Worm (Caenorhabditis elegans) whole organism, midembryonic: ENCODE results near the gene elof-1.

Source experiments
- T22C8.4 ChIP-seq: fragments of 200-800 bp; sonication (Bioruptor generic); IDR thresholded peaks from 2 replicates; pipeline ENCODE4 v1.3.6; 2022; ENCODE audit warnings: missing genetic modification characterization, missing compliant biosample characterization
- cog-1 ChIP-seq: sonication (generic microtip); optimal IDR thresholded peaks from 2 replicates; lab custom pipeline; 2016; ENCODE audit warnings: missing genetic modification characterization, missing compliant biosample characterization
- flt-1 ChIP-seq: fragments of 200-800 bp; sonication (Bioruptor generic); IDR thresholded peaks from 2 replicates; pipeline ENCODE4 v1.3.6; 2022; ENCODE audit warnings: missing genetic modification characterization, missing compliant biosample characterization
- klf-2 ChIP-seq: fragments of 200-800 bp; sonication (Bioruptor generic); conservative IDR thresholded peaks from 2 replicates; pipeline ENCODE4 v1.3.6; 2022; ENCODE audit warnings: missing genetic modification reagents, missing genetic modification characterization, missing compliant biosample characterization
- med-1 ChIP-seq: sonication (generic microtip); optimal IDR thresholded peaks from 2 replicates; lab custom pipeline; 2017; ENCODE audit warnings: missing genetic modification characterization, mild to moderate bottlenecking, missing compliant biosample characterization, antibody characterized with exemption, missing genetic modification reagents; ENCODE audit not compliant: insufficient read depth
- ref-1 ChIP-seq: fragments of 200-800 bp; sonication (Bioruptor generic); conservative IDR thresholded peaks from 2 replicates; pipeline ENCODE4 v1.3.6; 2022; ENCODE audit warnings: missing genetic modification reagents, missing genetic modification characterization, missing compliant biosample characterization
- tab-1 ChIP-seq: fragments of 200-800 bp; sonication (Bioruptor generic); IDR thresholded peaks from 2 replicates; pipeline ENCODE4 v1.3.6; 2022; ENCODE audit warnings: missing genetic modification characterization, missing compliant biosample characterization
- ztf-23 ChIP-seq: fragments of 200-800 bp; sonication (Bioruptor generic); IDR thresholded peaks from 2 replicates; pipeline ENCODE4 v1.3.6; 2022; ENCODE audit warnings: missing genetic modification reagents, missing genetic modification characterization, missing compliant biosample characterization
- ztf-29 ChIP-seq: fragments of 200-800 bp; sonication (Bioruptor generic); IDR thresholded peaks from 2 replicates; pipeline ENCODE4 v1.3.6; 2022; ENCODE audit warnings: missing genetic modification reagents, missing genetic modification characterization, missing compliant biosample characterization

The elof-1 gene

DNA sequence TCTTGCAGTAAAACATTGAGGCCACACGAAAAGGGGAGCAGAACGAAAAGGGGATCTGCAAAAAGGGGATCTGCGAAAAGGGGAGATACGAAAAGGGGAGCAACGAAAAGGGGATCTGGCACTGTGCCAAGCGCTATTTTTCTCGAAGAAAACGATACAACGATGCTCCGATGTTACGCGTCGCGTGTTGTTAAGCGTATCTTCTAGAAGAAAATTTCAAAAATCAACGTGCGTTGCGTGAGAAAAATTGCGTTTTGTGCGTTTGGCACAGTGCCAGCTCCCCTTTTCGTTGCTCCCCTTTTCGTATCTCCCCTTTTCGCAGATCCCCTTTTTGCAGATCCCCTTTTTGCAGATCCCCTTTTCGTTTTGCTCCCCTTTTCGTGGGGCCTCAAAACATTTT lies 3.3 kb upstream of the elof-1 start, which contains the start of gene Y54G11A.9:
Gene Y54G11A.9 (minus strand): TSS at position 196 of the 400 bp plus-strand sequence.
- TF ChIP-seq ztf-23, result 0 out of 2 replicates have a peak, but pooled peaks have one; percentile 29

DNA sequence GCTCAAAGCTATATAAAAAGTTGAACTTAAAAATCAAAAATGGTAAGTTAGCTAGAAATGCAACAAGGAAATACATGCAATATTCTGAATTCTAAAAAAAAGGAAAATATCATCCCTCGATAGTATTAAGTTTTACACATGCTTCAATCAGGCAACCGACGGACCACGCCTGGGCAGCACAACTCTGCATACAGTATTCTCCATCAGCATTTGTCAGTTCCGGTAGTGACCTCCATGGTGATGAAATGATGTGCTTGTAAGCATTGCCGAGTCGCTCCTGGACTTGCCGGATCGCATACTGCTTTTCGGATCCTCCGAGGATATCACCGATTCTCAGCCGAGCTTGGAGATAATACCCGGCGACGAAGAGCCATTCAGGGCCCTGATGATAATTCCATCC lies 1.2 kb downstream of the elof-1 start:
- TF ChIP-seq cog-1 (tag; lab: Kevin White, UChicago), result no peak
- no peak for TF ChIP-seq ztf-23
- TF ChIP-seq klf-2, result no peak
- TF ChIP-seq flt-1, result no peak
- TF ChIP-seq T22C8.4 (GFP tag; lab: Robert Waterston, UW), result no peak
- TF ChIP-seq ztf-29 (GFP tag; lab: Robert Waterston, UW), result no peak
- no peak for TF ChIP-seq med-1
- TF ChIP-seq ref-1, result no peak
- no peak for TF ChIP-seq tab-1 (GFP tag; lab: Robert Waterston, UW)

DNA sequence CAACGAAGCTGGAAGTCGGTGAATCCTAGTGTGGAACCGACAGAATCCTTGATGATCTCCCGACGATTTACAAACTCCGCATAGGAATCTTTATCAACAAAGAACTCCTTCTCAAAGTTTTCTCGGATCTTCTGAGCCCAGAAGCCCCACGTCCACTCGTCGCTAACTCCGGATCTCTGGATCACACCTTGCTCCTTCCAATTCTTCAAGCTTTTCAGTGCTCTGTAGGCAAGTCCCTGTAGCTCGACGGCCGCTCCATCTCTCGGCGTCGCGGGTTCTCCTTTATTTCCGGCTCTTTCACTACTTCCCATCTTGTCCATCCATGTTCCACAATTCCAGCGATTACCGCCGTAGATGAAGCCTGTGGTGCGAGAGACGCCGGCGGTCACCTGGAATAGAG lies 1.8 kb downstream of the elof-1 start:
- TF ChIP-seq tab-1 (GFP tag; lab: Robert Waterston, UW) (no peak), ztf-29 (GFP tag; lab: Robert Waterston, UW) (no peak), klf-2 (0 out of 2 replicates have a peak, but pooled peaks have one; percentile 8)

DNA sequence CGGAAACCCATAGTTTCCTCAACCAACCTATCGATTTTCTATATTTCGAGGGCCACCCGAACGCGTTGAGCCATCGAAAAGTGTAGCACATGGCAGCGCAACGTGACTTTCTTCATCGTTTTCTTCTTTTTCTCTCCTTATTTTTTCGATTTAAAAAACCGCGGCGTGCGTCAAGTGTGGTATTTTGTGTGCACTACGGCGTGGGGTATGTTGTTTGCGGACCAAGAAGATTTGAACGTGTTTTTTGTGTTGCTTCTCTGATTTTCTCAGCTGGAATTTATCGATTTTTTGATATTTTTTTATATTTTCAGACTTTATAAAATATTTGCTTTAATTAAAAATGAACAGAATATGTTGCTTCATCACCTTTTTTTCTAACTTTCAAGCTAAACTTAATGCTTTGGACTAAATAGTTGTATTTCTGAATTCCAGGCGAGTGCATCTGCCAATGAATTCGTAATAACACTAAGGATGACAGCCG lies 8.4 kb downstream of the elof-1 start, which contains the start of the genes agl-1 and pfs-2:
Gene agl-1 (minus strand): TSS at position 178 of the 481 bp plus-strand sequence.
Gene pfs-2 (plus strand): TSS at position 431 of the 481 bp plus-strand sequence.
- TF ChIP-seq ref-1 (no peak), klf-2 (no peak), ztf-29 (GFP tag; lab: Robert Waterston, UW) (no peak), T22C8.4 (GFP tag; lab: Robert Waterston, UW) (peak; percentile 56; the same call in 1 of the 2 replicates), tab-1 (GFP tag; lab: Robert Waterston, UW) (no peak), ztf-23 (peak; percentile 52; the same call in 1 of the 2 replicates), cog-1 (tag; lab: Kevin White, UChicago) (peak; percentile 49), med-1 (no peak), flt-1 (peak; percentile 65; the same call in 1 of the 2 replicates)

DNA sequence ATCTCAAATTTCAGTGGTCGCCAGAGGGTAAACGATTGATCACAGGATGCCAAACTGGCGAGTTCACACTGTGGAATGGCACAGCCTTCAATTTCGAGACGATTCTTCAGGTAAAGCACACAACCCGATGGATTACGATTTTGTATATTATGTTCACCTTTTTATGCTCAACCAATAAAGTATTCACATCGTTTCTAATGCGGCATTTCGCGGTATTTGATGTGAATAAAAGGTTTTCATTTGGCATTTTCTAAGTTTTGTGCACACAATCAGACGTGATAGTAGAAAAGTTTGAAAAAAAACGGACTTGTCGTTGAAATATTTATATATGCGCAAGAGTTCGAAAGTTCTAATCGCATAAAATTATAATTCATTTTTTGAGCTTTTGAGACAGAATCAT lies 9.5 kb downstream of the elof-1 start:
- TF ChIP-seq tab-1 (GFP tag; lab: Robert Waterston, UW) (no peak), cog-1 (tag; lab: Kevin White, UChicago) (no peak), klf-2 (no peak), flt-1 (no peak), ref-1 (no peak), ztf-23 (no peak), med-1 (no peak), T22C8.4 (GFP tag; lab: Robert Waterston, UW) (no peak)

DNA sequence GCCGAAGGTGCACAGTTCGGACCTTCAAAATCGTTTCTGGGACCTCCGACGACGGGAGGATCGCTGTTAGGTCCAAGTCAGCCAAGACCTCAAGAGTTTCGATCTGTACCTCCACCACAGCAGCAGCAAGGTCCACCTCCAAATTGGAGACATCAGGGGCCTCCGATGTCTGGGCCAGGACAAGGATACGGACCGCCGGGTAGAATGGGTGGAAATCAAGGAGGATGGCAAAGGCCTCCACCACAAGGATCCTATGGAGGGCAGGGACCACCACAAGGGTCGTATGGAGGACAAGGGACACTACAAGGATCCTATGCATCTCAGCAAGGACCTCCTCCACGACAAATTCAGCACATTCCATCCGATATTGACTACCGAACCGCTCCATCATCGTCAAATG lies 11.1 kb downstream of the elof-1 start:
- TF ChIP-seq ztf-29 (GFP tag; lab: Robert Waterston, UW), result no peak
- TF ChIP-seq flt-1, result 0 out of 2 replicates have a peak, but pooled peaks have one; percentile 19
- no peak for TF ChIP-seq ref-1
- no peak for TF ChIP-seq cog-1 (tag; lab: Kevin White, UChicago)

DNA sequence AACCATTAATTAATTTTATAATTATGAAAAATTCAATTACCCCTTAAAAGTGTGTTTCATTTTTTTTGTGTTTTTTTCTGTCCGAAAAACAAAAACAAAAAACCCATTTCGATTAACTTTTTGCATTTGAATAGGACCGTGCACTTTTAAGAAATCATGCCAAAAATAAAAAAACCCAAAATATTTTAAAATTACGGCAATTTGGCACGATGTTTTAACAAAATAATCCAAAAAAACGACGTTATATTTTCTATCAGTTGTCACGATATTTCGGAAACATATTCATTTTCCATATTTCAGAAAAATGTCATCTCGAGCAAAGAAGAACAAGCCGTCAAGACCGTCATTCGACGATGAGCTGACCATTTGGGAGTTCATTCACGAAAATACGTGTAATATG lies 12.2 kb downstream of the elof-1 start, which contains the start of gene tebp-1:
Gene tebp-1 (plus strand): TSS at position 301 of the 400 bp plus-strand sequence.
- TF ChIP-seq T22C8.4 (GFP tag; lab: Robert Waterston, UW), result no peak
- no peak for TF ChIP-seq klf-2
- TF ChIP-seq ref-1, result no peak
- no peak for TF ChIP-seq cog-1 (tag; lab: Kevin White, UChicago)
- TF ChIP-seq ztf-29 (GFP tag; lab: Robert Waterston, UW), result no peak
- no peak for TF ChIP-seq tab-1 (GFP tag; lab: Robert Waterston, UW)
- no peak for TF ChIP-seq med-1
- no peak for TF ChIP-seq ztf-23
- no peak for TF ChIP-seq flt-1

DNA sequence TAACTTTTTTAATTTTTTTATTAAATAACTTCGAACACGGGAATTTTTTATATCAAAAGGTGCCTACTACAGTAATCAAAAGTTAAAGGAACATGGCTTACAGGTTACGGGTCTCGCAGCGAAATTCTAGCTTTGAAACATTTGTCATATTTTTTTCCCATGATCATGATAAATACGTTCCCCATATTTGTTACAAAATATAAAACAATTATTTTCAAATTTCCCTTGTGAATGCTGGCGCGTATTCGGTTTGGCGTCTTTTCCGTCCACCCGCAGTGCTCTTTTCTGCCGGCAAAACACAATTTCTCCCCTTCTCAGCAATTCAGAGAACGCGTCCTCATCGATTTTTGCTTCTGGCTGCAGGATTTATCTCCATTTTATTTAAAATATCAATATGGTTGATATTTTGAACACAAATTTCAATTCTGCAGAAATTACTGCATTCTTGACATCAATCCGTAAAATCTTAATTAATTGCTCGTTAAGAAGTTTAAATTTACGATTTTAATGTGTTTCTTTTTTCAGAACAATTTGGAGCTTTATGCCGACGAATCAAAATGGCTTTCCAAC lies 15.7 kb downstream of the elof-1 start, which contains the start of gene imb-2:
Gene imb-2 (plus strand): TSS at position 520 of the 570 bp plus-strand sequence.
- TF ChIP-seq flt-1 (no peak), cog-1 (tag; lab: Kevin White, UChicago) (no peak), tab-1 (GFP tag; lab: Robert Waterston, UW) (no peak), med-1 (no peak), ztf-23 (no peak), ref-1 (no peak), ztf-29 (GFP tag; lab: Robert Waterston, UW) (no peak), klf-2 (no peak), T22C8.4 (GFP tag; lab: Robert Waterston, UW) (no peak)

DNA sequence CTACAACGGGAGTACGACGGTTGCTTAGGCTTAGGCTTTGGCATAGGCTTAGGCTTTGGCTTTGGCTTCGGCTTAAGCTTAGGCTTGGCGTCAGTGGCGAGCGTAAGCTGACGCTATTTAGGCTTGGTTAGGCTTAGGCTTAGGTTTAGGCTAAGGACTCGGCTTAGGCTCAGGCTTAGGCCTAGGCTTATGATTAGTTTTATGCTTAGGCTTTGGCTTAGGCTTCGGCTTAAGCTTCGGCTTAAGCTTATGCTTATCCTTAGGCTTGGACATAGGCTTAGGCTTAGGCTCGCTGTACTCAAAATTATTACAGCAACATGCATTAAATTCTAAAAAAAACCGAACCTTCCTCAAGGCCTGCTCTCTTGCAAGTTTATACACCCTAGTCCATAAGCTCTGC lies 25.1 kb downstream of the elof-1 start:
- TF ChIP-seq flt-1 (no peak), T22C8.4 (GFP tag; lab: Robert Waterston, UW) (no peak), ref-1 (no peak), ztf-29 (GFP tag; lab: Robert Waterston, UW) (peak; percentile 19; the same call in 1 of the 2 replicates)

DNA sequence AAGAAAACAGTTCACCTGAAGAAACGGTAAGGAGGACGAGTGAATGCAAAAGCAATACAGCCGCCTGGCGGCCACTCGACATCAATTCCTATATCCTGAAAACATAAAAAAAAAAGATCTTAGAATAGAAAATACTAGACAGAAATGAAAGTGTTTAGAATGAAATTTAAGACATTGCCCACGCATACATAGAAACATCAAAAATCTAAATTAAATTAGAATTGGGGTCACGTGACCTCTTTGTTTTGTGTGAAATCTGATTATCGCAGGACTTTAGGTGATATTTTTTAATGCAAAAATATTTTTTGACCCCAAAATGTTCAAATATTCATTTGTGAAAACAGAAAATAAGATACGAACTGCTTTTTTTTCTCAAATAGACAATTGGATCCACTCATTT lies 28.3 kb downstream of the elof-1 start, which contains the start of gene acr-20:
Gene acr-20 (minus strand): TSS at position 101 of the 400 bp plus-strand sequence.
- TF ChIP-seq klf-2, result no peak
- TF ChIP-seq ref-1, result no peak

DNA sequence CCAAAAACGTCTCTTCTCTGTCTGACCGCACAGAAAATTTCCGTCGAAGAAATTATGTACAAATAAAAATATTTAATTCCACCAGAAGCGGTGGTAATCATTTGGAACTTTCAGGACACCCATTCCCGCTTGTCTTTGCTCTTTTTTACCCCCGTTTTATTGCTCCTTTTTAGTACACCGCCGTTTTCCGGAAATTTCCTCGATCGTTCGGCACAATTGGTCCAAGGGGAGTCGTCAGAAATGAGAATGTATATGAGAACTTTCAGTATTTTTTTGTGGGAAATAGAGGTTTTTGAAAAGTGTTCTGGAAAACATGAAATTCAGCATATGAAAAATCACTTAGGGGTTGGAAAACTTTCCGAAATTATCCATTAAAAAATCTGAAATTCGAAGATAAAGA lies 31.2 kb downstream of the elof-1 start:
- TF ChIP-seq med-1, result no peak
- no peak for TF ChIP-seq ztf-23
- no peak for TF ChIP-seq ref-1
- TF ChIP-seq flt-1, result no peak
- TF ChIP-seq tab-1 (GFP tag; lab: Robert Waterston, UW), result no peak
- TF ChIP-seq klf-2, result no peak
- TF ChIP-seq ztf-29 (GFP tag; lab: Robert Waterston, UW), result no peak
- TF ChIP-seq T22C8.4 (GFP tag; lab: Robert Waterston, UW), result no peak
- no peak for TF ChIP-seq cog-1 (tag; lab: Kevin White, UChicago)
